Worm (Caenorhabditis elegans): Measurements from ENCODE around the gene ZK829.7.

ZK829.7 gene

DNA sequence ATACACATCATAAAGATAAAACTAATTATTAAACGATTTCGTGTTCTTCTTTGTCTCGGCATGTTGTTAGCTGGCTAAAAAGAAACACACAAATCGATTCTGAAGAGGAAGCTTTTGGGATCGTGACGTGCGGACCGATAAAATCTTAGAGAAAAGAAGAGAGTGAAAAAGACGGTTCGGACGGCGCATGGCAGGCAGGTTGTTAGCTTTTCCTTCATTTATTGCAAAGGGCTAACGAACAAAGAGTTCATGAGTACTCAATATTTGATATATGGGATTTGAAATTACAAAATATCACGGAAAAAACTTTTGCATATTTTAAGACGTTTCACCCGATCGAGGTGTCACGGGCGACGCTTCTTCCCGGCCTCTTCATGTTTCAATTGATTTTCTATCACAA lies 15.7 kb downstream of the ZK829.7 start, which contains the start of gene ZK829.3:
TSS of gene ZK829.3 (minus strand) at position 101 of the 400 bp plus-strand sequence.
- no peak for TF ChIP-seq unc-62 (GFP tag; optimal IDR thresholded peaks at IDR 0.05)

DNA sequence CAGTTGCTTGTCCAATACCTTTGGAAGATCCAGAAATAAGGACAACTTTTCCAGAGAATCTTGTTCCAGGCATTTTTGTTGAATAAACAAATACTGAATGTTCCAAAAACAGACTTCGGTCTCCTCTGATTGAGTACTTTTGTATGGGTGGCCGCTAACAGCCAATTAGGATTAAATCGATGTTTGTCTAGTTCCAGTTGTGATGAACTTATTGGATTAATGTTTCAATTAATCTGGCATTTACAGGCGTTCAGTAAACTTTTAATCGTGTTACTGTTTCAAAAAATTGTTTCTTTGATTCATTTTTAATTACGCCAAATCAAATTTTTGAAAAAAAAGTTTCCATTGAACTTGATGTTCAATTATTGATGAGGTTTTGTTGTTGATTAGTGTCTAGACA lies 19.0 kb downstream of the ZK829.7 start, which contains the start of gene ZK829.1:
TSS of gene ZK829.1 (minus strand) at position 101 of the 400 bp plus-strand sequence.
- TF ChIP-seq unc-62 (GFP tag; optimal IDR thresholded peaks at IDR 0.05), result no peak

DNA sequence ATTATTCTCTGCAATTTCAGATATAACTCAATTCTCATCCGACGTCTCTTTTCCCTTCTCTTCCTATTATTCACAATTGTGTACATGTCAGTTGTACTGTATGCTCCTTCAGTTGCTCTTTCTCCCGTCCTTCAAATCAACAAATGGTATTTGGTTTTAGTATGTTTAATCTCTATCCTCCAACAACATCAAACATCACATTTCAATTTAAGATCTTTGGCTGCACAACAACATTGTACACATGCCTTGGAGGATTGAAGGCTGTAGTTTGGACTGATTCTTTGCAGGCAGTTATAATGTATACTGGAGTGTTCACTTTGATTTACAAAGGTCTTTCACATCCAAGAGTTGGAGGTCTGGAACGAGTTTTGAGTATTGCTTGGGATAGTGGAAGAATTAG lies 22.8 kb downstream of the ZK829.7 start:
- no peak for TF ChIP-seq unc-62 (GFP tag; optimal IDR thresholded peaks at IDR 0.05)

DNA sequence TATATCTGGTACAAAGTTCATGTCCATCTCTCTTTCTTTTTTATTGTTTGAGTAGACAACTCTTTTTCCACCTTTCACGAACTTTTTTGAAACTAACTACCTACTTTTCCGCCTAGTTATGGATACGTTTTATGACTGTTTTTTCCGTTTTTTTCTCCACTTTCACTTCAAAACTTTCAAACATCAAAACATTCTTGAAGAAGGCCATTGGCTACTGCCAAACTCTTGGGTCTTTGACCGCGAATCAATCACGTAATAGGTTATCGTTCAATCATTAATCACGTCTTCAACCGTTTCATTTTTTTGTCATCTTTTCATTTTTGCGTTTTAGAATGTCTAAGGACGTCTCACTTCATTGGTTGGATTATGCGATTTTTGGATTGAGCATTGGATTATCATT lies 24.2 kb downstream of the ZK829.7 start, which contains the start of gene slc-5A12:
TSS of gene slc-5A12 (plus strand) at position 333 of the 400 bp plus-strand sequence.
- TF ChIP-seq unc-62 (GFP tag; optimal IDR thresholded peaks at IDR 0.05), result no peak

DNA sequence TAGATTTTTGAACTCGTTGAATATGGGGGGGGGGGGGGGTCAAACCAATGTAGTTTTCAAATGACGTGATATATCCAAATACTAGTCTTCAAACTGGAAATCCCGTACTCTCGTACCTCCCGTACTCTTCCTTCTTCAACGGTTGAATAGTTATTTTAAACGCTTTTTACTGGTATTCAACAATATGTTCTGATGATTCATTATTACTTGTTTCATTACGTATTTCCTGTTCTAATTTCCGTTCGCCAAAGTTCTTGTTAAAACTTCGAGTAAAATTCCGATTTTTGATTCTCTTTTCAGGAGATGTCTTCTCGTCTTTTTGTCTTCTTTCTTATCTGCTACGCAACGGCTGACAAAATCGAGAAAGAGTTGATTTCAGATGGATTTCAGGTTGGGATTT lies 30.8 kb downstream of the ZK829.7 start, which contains the start of gene nhx-9:
TSS of gene nhx-9 (plus strand) at position 301 of the 400 bp plus-strand sequence.
- TF ChIP-seq unc-62 (GFP tag; optimal IDR thresholded peaks at IDR 0.05), result no peak

DNA sequence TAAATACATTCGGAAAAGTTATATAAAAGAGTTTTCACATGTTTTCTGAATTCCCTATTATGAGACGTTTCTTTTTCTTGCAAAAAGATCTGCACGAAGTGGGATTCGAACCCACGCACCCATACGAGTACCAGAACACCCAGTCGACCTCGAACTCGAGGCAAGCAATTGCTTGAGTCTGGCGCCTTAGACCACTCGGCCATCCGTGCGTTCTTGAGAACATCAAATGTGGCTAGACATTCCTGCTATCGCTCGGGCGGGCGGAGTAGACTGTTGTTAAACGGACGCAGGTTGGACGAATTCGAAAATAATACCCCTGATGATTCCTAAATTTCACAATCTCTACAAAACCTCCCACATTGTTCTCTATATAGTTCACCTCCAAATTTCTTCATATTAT lies 32.9 kb downstream of the ZK829.7 start:
- no peak for TF ChIP-seq unc-62 (GFP tag; optimal IDR thresholded peaks at IDR 0.05)

DNA sequence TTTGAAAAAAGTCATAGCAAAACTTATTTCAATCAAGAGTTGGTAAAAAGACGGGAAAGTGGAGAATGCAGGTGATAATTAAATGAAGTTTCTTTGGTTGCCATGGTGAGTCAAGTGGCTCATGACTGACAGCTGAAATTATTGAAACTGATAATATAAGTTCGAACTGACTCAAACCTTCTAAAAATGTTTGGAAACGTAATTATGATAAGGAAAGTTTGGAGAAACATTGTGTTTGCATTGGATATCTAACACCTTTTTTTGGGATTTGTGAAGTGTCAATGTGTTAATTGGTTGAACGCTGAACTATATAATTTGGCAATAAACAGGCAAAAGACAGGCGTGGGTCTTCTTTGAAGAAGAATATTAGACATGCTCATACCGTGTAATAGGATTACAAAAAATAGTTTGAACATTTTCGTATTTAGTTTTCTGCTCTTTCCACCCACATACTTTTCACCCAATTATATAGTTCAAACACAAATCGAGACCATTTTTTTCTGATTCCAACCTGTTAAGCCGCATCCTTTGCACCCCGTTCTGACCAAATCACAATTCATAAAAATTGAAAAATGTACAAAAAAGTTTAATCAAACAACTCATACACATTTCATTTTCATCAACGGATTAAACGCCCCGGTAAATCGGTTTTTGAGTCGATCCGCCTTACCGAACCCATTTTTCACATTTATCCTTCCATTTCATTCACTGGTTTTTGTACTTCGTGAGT lies 35.8 kb downstream of the ZK829.7 start, which contains the start of the genes srlf-33 and srlf-32:
TSS of gene srlf-33 (minus strand) at position 101 of the 730 bp plus-strand sequence.
TSS of gene srlf-32 (plus strand) at position 680 of the 730 bp plus-strand sequence.
- no peak for TF ChIP-seq unc-62 (GFP tag; optimal IDR thresholded peaks at IDR 0.05)

DNA sequence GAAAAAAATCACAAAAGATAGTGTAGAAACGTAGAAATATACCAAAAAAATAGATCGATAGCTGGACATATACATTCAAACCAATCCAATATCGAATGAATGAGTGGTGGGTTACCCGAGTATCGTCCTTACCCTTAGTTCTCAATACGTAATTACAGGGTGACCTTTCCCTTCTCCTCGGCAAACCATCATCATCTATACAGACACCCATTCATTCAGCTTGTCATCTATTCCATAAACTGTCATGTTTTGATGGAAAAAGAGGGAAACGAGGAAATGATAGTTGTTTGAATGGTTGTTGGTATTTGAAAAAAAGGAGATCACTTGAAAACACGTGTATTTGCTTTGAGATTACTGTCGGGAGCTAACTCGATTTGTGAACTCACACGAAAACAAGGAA lies 37.2 kb downstream of the ZK829.7 start:
- no peak for TF ChIP-seq unc-62 (GFP tag; optimal IDR thresholded peaks at IDR 0.05)

DNA sequence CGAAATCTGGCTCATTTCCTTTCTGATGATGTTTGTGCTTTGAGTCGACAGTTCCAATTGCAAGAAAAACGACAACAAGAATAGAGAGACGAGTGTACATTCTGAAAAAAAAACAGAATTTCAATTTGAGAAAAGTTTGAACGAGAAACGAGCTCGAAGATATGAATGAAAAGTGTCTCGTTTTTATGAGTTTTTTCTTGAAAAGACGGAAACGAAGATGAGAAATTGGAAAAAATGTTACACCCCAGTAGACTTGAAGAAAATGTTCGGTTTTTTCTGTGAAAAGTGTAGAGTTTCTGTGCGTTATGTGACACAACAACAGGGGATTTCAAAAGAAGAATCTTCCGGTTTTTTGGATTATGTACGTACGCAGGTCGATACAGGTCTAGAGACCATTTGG lies 38.3 kb downstream of the ZK829.7 start, which contains the start of gene srlf-31:
TSS of gene srlf-31 (minus strand) at position 101 of the 400 bp plus-strand sequence.
- no peak for TF ChIP-seq unc-62 (GFP tag; optimal IDR thresholded peaks at IDR 0.05)

DNA sequence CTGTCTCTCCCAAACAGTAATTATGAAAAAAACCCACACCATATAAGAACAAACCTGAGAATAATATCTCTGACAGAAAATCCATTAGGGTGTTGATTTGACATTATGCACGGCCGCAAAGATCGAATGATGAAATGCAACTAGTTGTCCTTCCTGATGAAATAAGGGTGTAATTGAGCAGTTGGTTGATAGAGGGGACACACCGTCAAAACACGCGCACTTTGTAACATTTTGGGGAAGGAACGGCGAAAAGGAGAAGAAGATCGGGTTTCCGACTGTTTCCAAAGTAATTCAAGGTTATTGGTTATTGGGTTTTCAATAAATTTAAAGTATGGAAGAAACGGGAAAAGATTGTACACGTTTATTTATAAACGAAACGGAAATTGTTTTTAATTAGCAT lies 39.3 kb downstream of the ZK829.7 start, which contains the start of gene ZK822.1:
TSS of gene ZK822.1 (minus strand) at position 121 of the 400 bp plus-strand sequence.
- no peak for TF ChIP-seq unc-62 (GFP tag; optimal IDR thresholded peaks at IDR 0.05)

DNA sequence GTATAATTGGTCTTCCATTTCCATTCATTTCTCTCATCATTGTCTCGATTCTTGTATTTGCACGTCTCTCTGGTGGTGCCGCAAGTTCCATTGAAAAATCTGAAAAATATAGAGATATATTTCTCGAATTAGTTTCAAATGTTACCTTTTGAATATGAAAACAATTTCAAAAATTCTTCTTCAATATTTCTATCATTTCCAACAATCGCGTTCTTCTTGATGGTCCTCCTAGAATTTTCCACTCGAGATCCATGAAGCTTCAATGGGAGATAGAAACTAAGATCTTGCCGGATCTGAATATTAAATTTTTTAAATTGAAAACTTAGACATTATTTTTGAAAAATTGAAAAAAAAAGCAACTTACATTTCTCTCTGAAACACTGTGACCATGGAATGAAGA lies 42.3 kb downstream of the ZK829.7 start:
- TF ChIP-seq unc-62 (GFP tag; optimal IDR thresholded peaks at IDR 0.05), result no peak

DNA sequence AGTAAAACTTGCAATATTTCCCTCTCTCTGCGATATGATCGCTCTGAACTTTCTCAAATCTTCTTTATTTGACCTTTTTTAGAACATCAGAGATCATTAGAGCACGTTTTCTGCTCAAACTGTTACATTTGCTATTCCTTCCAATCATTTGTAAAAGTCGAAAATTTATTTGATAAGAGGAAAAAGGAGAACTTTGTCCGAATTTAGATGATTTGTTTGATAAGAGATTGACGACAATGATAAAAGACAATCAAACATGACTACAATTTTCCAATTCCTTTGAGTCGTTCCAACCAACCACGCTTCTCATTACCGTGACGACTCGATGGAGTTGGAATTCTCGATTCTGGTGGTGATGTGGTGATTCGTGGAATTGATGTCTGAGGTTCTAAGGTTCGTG lies 43.4 kb downstream of the ZK829.7 start:
- no peak for TF ChIP-seq unc-62 (GFP tag; optimal IDR thresholded peaks at IDR 0.05)

DNA sequence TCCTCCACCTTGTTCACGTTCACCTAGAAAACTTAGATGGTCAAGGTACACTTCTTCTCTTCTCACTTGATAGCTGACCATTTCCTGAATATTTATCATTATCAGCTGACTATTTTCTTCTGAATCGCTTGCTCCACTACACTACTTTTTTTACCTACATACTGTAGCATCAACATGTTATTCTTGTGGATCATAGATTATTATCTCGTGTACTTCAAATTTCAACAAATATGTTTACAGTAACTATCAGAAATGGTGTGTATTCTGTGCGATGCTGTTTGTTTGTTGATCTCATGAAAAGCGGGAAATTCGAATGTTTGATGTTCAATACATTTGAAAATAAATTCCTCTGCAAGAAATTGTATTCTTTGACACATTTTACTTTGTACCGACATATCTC lies 44.4 kb downstream of the ZK829.7 start, which contains the start of gene ZK822.10:
TSS of gene ZK822.10 (plus strand) at position 231 of the 400 bp plus-strand sequence.
- no peak for TF ChIP-seq unc-62 (GFP tag; optimal IDR thresholded peaks at IDR 0.05)

DNA sequence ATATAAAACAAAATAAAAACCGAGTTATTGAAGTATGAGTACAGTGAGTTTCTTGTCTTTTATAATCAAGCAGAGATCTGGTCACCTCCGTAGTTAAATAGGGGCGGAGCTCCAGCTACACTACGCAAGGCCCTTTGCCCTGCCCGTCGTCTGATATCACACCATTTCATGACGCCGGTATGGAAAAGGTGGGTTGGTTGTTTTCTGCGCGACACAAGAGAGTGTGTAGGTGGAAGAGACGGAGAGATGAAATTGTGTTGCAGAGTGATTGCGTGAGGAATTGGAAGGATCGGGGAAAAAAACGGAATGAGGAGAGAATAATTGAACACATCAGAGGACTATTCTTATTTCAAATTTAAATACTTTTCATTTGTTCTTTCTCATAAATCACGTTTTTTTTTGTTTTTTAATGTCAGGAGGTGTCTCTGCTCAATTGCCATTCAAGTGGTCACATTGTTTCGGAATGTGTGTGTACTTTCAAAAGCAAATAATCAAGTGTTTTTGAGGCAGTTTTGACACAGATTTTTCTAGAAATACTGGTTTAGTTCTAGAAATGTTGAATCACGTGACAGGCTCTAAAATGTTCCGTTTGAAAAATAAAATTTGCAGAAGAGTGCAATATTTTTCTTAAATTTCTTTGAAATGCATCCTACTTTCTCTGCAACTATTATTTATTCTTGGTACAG lies 45.4 kb downstream of the ZK829.7 start, which contains the start of gene ZK822.9:
TSS of gene ZK822.9 (plus strand) at position 180 of the 686 bp plus-strand sequence.
- no peak for TF ChIP-seq unc-62 (GFP tag; optimal IDR thresholded peaks at IDR 0.05)

DNA sequence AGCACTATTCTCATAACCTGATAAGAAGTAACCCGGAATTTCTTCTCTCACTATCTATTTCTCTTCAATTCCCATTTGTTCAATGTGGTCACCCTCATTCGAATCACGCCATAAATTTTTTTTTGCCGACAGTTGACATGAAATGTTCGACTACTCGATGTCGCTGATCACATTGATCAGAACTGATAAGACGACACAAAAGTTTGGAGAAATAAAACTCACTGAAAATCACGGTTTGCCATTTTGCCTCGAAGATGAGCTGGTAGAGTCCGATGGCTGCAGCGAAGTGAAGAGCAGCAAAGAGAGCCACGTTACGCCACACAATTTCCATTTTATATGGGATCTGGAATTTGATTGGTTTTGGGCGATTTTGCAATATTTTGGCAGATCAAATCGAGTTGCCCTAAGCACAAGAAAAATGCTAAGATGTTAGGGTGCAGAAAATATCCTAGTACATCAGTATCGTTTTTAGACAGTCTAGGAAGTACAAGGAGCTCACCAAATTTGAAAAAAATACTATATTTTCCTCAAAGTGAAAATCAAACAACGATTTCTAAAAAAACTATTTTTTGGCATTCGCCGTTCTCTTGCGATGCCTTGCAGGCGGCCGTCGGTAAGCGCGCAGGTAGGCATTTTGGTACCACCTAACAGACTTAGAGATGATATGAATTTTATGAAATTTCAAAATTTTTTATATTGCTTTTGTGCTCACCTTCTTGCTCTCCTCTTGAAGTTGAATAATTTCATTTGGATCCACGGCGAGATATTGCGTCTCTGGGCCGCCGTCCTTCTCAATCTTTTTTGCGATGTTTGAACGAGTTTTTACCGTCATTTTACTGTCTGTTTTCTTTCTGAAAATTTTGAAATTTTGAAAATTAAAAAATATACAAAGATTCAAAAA lies 46.2 kb downstream of the ZK829.7 start, which contains the start of gene fat-6:
TSS of gene fat-6 (minus strand) at position 851 of the 901 bp plus-strand sequence.
- no peak for TF ChIP-seq unc-62 (GFP tag; optimal IDR thresholded peaks at IDR 0.05)
